Worm (Caenorhabditis elegans) whole organism, mixed stage, embryonic: ENCODE results near the gene K10C9.4.

Experiments used
- blmp-1 ChIP-seq: fragments of 150-350 bp; optimal IDR thresholded peaks from 2 replicates; lab custom pipeline; 2014; ENCODE audit warnings: missing biosample characterization, missing genetic modification characterization
- ceh-83 ChIP-seq: fragments of 200-800 bp; sonication (Bioruptor generic); optimal IDR thresholded peaks from 2 replicates; lab custom pipeline; 2018; ENCODE audit warnings: mild to moderate bottlenecking, missing genetic modification characterization, missing compliant biosample characterization
- ces-1 ChIP-seq: fragments of 150-350 bp; optimal IDR thresholded peaks from 2 replicates; lab custom pipeline; 2014; ENCODE audit warnings: missing biosample characterization, missing genetic modification reagents, missing genetic modification characterization
- lsy-2 ChIP-seq: fragments of 150-350 bp; optimal IDR thresholded peaks from 2 replicates; lab custom pipeline; 2014; ENCODE audit warnings: missing biosample characterization, missing genetic modification characterization
- mep-1 ChIP-seq: fragments of 150-350 bp; optimal IDR thresholded peaks from 2 replicates; lab custom pipeline; 2017; ENCODE audit warnings: missing biosample characterization, missing genetic modification reagents, missing genetic modification characterization, inconsistent platforms
- nhr-2 ChIP-seq: fragments of 150-350 bp; optimal IDR thresholded peaks from 2 replicates; lab custom pipeline; 2014; ENCODE audit warnings: missing biosample characterization, missing genetic modification characterization
- nhr-237 ChIP-seq: fragments of 150-350 bp; optimal IDR thresholded peaks from 2 replicates; lab custom pipeline; 2014; ENCODE audit warnings: missing biosample characterization, missing genetic modification characterization
- nhr-28 ChIP-seq: fragments of 150-350 bp; optimal IDR thresholded peaks from 2 replicates; lab custom pipeline; 2014; ENCODE audit warnings: missing biosample characterization, missing genetic modification characterization
- nhr-76 ChIP-seq: sonication (generic microtip); optimal IDR thresholded peaks from 2 replicates; lab custom pipeline; 2017; ENCODE audit warnings: missing biosample characterization, missing genetic modification characterization
- snpc-4 ChIP-seq: fragments of 150-350 bp; optimal IDR thresholded peaks from 2 replicates; lab custom pipeline; 2014; ENCODE audit warnings: missing biosample characterization, missing genetic modification characterization
- sptf-1 ChIP-seq: sonication (generic microtip); optimal IDR thresholded peaks from 2 replicates; lab custom pipeline; 2017; ENCODE audit warnings: mild to moderate bottlenecking, missing genetic modification characterization, moderate library complexity, missing compliant biosample characterization

DNA sequence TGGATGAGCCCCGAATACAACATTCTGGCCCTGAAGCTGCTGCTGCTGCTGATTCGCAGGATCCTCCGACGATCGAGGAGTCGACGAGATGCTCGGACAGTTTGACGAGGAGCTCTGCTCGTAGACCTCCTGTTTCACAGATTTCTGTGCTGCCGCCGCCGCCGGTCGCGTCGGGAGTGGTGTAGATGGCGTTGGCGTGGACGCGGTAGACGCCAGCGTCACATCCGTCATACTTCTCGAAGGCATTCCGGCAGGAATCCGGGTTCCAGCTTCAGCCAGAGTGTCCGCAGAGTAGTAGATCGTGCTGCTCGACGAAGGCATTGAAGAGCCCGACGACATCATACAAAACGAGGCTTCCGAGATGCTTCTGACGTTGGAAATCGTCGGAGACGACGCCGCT, 51.7 kb downstream of the K10C9.4 start:
- TF ChIP-seq nhr-76 (tag; lab: Kevin White, UChicago) (no peak), ces-1 (GFP tag; lab: Kevin White, UChicago) (no peak), sptf-1 (tag; lab: Kevin White, UChicago) (no peak), nhr-2 (tag; lab: Kevin White, UChicago) (no peak), lsy-2 (no peak), snpc-4 (tag; lab: Kevin White, UChicago) (no peak), blmp-1 (tag; lab: Kevin White, UChicago) (no peak), nhr-237 (tag; lab: Kevin White, UChicago) (no peak), nhr-28 (tag; lab: Kevin White, UChicago) (no peak), ceh-83 (GFP tag; lab: Kevin White, UChicago) (no peak), mep-1 (tag; lab: Kevin White, UChicago) (no peak)
